Fruit fly (Drosophila melanogaster) whole organism, prepupa: ENCODE data around the gene CG3402.

Source experiments
- Blimp-1 ChIP-seq: fragments of 200-800 bp; sonication (Bioruptor generic); optimal IDR thresholded peaks from 3 replicates; lab custom pipeline; 2017; ENCODE audit warnings: missing biosample characterization, missing genetic modification characterization, mild to moderate bottlenecking, moderate library complexity, missing genetic modification reagents
- CG10631 ChIP-seq: fragments of 200-800 bp; sonication (Bioruptor generic); optimal IDR thresholded peaks from 2 replicates; lab custom pipeline; 2016; ENCODE audit warnings: missing biosample characterization, missing genetic modification characterization
- CG11294 ChIP-seq: fragments of 200-800 bp; sonication (Bioruptor generic); IDR thresholded peaks from 2 replicates; pipeline ENCODE4 v1.3.6; 2022; ENCODE audit warnings: missing biosample characterization, missing genetic modification characterization
- CG11902 ChIP-seq: fragments of 200-800 bp; sonication (Bioruptor generic); optimal IDR thresholded peaks from 3 replicates; lab custom pipeline; 2016; ENCODE audit warnings: missing biosample characterization, missing genetic modification characterization
- CG15336 ChIP-seq: fragments of 200-800 bp; sonication (Bioruptor generic); IDR thresholded peaks from 2 replicates; pipeline ENCODE4 v1.3.6; 2022; ENCODE audit warnings: missing biosample characterization, missing genetic modification characterization
- CG1621 ChIP-seq: fragments of 200-800 bp; sonication (Bioruptor generic); optimal IDR thresholded peaks from 3 replicates; lab custom pipeline; 2018; ENCODE audit warnings: missing biosample characterization, mild to moderate bottlenecking, missing genetic modification characterization
- CG16779 ChIP-seq: fragments of 200-800 bp; sonication (Bioruptor generic); optimal IDR thresholded peaks from 3 replicates; lab custom pipeline; 2017; ENCODE audit warnings: missing biosample characterization, mild to moderate bottlenecking, missing genetic modification characterization
- CG31627 ChIP-seq: fragments of 200-800 bp; sonication (Bioruptor generic); optimal IDR thresholded peaks from 3 replicates; lab custom pipeline; 2016; ENCODE audit warnings: missing biosample characterization, missing genetic modification characterization
- CG34406 ChIP-seq: fragments of 200-800 bp; sonication (Bioruptor generic); optimal IDR thresholded peaks from 3 replicates; lab custom pipeline; 2016; ENCODE audit warnings: missing biosample characterization, missing genetic modification characterization
- CG3919 ChIP-seq: fragments of 200-800 bp; sonication (Bioruptor generic); optimal IDR thresholded peaks from 3 replicates; lab custom pipeline; 2016; ENCODE audit warnings: missing biosample characterization, missing genetic modification characterization
- CG6163 ChIP-seq: fragments of 200-800 bp; sonication (Bioruptor generic); IDR thresholded peaks from 3 replicates; pipeline ENCODE4 v1.3.6; 2022; ENCODE audit warnings: missing biosample characterization, missing genetic modification characterization
- CG6276 ChIP-seq: fragments of 200-800 bp; sonication (Bioruptor generic); optimal IDR thresholded peaks from 2 replicates; lab custom pipeline; 2017; ENCODE audit warnings: missing biosample characterization, mild to moderate bottlenecking, missing genetic modification characterization
- CG6792 ChIP-seq: fragments of 200-800 bp; sonication (Bioruptor generic); optimal IDR thresholded peaks from 3 replicates; lab custom pipeline; 2016; ENCODE audit warnings: missing biosample characterization, missing genetic modification characterization
- CG6808 ChIP-seq: fragments of 200-800 bp; sonication (Bioruptor generic); optimal IDR thresholded peaks from 3 replicates; lab custom pipeline; 2017; ENCODE audit warnings: missing biosample characterization, missing genetic modification characterization, mild to moderate bottlenecking, moderate library complexity, missing genetic modification reagents
- CG6854 ChIP-seq: fragments of 200-800 bp; sonication (Bioruptor generic); optimal IDR thresholded peaks from 2 replicates; lab custom pipeline; 2017; ENCODE audit warnings: missing biosample characterization, mild to moderate bottlenecking, missing genetic modification characterization
- CG7368 ChIP-seq: fragments of 200-800 bp; sonication (Bioruptor generic); optimal IDR thresholded peaks from 3 replicates; lab custom pipeline; 2016; ENCODE audit warnings: missing biosample characterization, missing genetic modification characterization
- CG8119 ChIP-seq: fragments of 200-800 bp; sonication (Bioruptor generic); IDR thresholded peaks from 3 replicates; pipeline ENCODE4 v1.3.6; 2022; ENCODE audit warnings: missing biosample characterization, missing genetic modification characterization
- CG8319 ChIP-seq: fragments of 200-800 bp; sonication (Bioruptor generic); optimal IDR thresholded peaks from 3 replicates; lab custom pipeline; 2016; ENCODE audit warnings: missing biosample characterization, missing genetic modification characterization
- CG8632 ChIP-seq: fragments of 200-800 bp; sonication (Bioruptor generic); optimal IDR thresholded peaks from 3 replicates; lab custom pipeline; 2016; ENCODE audit warnings: missing biosample characterization, missing genetic modification characterization
- CG9139 ChIP-seq: fragments of 200-800 bp; sonication (Bioruptor generic); optimal IDR thresholded peaks from 3 replicates; lab custom pipeline; 2017; ENCODE audit warnings: missing biosample characterization, mild to moderate bottlenecking, missing genetic modification characterization
- Eip75B ChIP-seq: fragments of 200-800 bp; sonication (Bioruptor generic); optimal IDR thresholded peaks from 3 replicates; lab custom pipeline; 2016; ENCODE audit warnings: missing biosample characterization, missing genetic modification characterization
- Eip78C ChIP-seq: fragments of 200-800 bp; sonication (Bioruptor generic); peaks from one replicate; lab custom pipeline; 2016; ENCODE audit warnings: missing biosample characterization, missing genetic modification characterization
- Eip93F ChIP-seq: fragments of 200-800 bp; sonication (Bioruptor generic); optimal IDR thresholded peaks from 2 replicates; lab custom pipeline; 2016; ENCODE audit warnings: missing biosample characterization, mild to moderate bottlenecking, missing genetic modification characterization
- Ets21C ChIP-seq: fragments of 200-800 bp; sonication (Bioruptor generic); optimal IDR thresholded peaks from 3 replicates; lab custom pipeline; 2016; ENCODE audit warnings: missing biosample characterization, missing genetic modification characterization
- Ets96B ChIP-seq: fragments of 200-800 bp; optimal IDR thresholded peaks from 2 replicates; lab custom pipeline; 2019; ENCODE audit warnings: missing biosample characterization, mild to moderate bottlenecking, missing genetic modification characterization, moderate library complexity
- Gug ChIP-seq: fragments of 200-800 bp; sonication (Bioruptor generic); IDR thresholded peaks from 2 replicates; pipeline ENCODE4 v1.3.6; 2022; ENCODE audit warnings: missing biosample characterization, missing genetic modification characterization
- Hr38 ChIP-seq: sonication (Bioruptor generic); optimal IDR thresholded peaks from 2 replicates; lab custom pipeline; 2016; ENCODE audit warnings: missing biosample characterization, missing genetic modification characterization
- Hr39 ChIP-seq: fragments of 200-800 bp; sonication (Bioruptor generic); optimal IDR thresholded peaks from 2 replicates; lab custom pipeline; 2016; ENCODE audit warnings: missing biosample characterization, missing genetic modification characterization
- Hr4 ChIP-seq: fragments of 200-800 bp; sonication (Bioruptor generic); optimal IDR thresholded peaks from 3 replicates; lab custom pipeline; 2016; ENCODE audit warnings: missing biosample characterization, missing genetic modification characterization
- Lpt ChIP-seq: fragments of 200-800 bp; sonication (Bioruptor generic); optimal IDR thresholded peaks from 3 replicates; lab custom pipeline; 2016; ENCODE audit warnings: missing biosample characterization, missing genetic modification characterization
- Met ChIP-seq: fragments of 200-800 bp; sonication (Bioruptor generic); optimal IDR thresholded peaks from 3 replicates; lab custom pipeline; 2016; ENCODE audit warnings: missing biosample characterization, missing genetic modification characterization
- Smox ChIP-seq: fragments of 200-800 bp; sonication (Bioruptor generic); optimal IDR thresholded peaks from 3 replicates; lab custom pipeline; 2016; ENCODE audit warnings: missing biosample characterization, missing genetic modification characterization
- Sox15 ChIP-seq: fragments of 200-800 bp; sonication (Bioruptor generic); optimal IDR thresholded peaks from 3 replicates; lab custom pipeline; 2016; ENCODE audit warnings: missing biosample characterization, missing genetic modification characterization
- achi ChIP-seq: fragments of 200-800 bp; sonication (Bioruptor generic); optimal IDR thresholded peaks from 3 replicates; lab custom pipeline; 2016; ENCODE audit warnings: missing biosample characterization, missing genetic modification characterization
- cyc ChIP-seq: fragments of 200-800 bp; sonication (Bioruptor generic); optimal IDR thresholded peaks from 3 replicates; lab custom pipeline; 2016; ENCODE audit warnings: missing biosample characterization, missing genetic modification characterization
- dsx ChIP-seq: fragments of 200-800 bp; optimal IDR thresholded peaks from 3 replicates; lab custom pipeline; 2019; ENCODE audit warnings: missing biosample characterization, mild to moderate bottlenecking, missing genetic modification characterization, moderate library complexity; ENCODE audit not compliant: poor library complexity, severe bottlenecking
- eg ChIP-seq: fragments of 200-800 bp; sonication (Bioruptor generic); IDR thresholded peaks from 3 replicates; pipeline ENCODE4 v1.3.6; 2022; ENCODE audit warnings: missing biosample characterization, missing genetic modification characterization
- esn ChIP-seq: fragments of 200-800 bp; sonication (Bioruptor generic); optimal IDR thresholded peaks from 2 replicates; lab custom pipeline; 2016; ENCODE audit warnings: missing biosample characterization, mild to moderate bottlenecking, missing genetic modification characterization, moderate library complexity
- fd85E ChIP-seq: fragments of 200-800 bp; sonication (Bioruptor generic); optimal IDR thresholded peaks from 3 replicates; lab custom pipeline; 2016; ENCODE audit warnings: missing biosample characterization, missing genetic modification characterization
- fkh ChIP-seq: fragments of 200-800 bp; sonication (Bioruptor generic); optimal IDR thresholded peaks from 3 replicates; lab custom pipeline; 2017; ENCODE audit warnings: missing biosample characterization, mild to moderate bottlenecking, missing genetic modification characterization, moderate library complexity
- lz ChIP-seq: fragments of 200-800 bp; sonication (Bioruptor generic); optimal IDR thresholded peaks from 3 replicates; lab custom pipeline; 2016; ENCODE audit warnings: missing biosample characterization, missing genetic modification characterization
- net ChIP-seq: fragments of 200-800 bp; sonication (Bioruptor generic); optimal IDR thresholded peaks from 3 replicates; lab custom pipeline; 2016; ENCODE audit warnings: missing biosample characterization, missing genetic modification characterization
- pdm3 ChIP-seq: fragments of 200-800 bp; sonication (Bioruptor generic); optimal IDR thresholded peaks from 3 replicates; lab custom pipeline; 2016; ENCODE audit warnings: missing biosample characterization, missing genetic modification characterization
- salr ChIP-seq, 2 experiments: fragments of 200-800 bp; sonication (Bioruptor generic); optimal IDR thresholded peaks; 3 replicates each; lab custom pipeline; 2016 to 2018; ENCODE audit warnings: missing biosample characterization in 2 of 2, missing genetic modification characterization in 2 of 2, mild to moderate bottlenecking in 1 of 2
- spab ChIP-seq: fragments of 200-800 bp; sonication (Bioruptor generic); optimal IDR thresholded peaks from 2 replicates; lab custom pipeline; 2017; ENCODE audit warnings: missing biosample characterization, mild to moderate bottlenecking, missing genetic modification characterization, missing genetic modification reagents
- ss ChIP-seq, 2 experiments: fragments of 200-800 bp; sonication (Bioruptor generic); optimal IDR thresholded peaks; 2 replicates in 1 of 2; 3 replicates in 1 of 2; lab custom pipeline; 2017 to 2018; ENCODE audit warnings: mild to moderate bottlenecking in 2 of 2, missing biosample characterization in 2 of 2, missing genetic modification characterization in 2 of 2, moderate library complexity in 1 of 2
- svp ChIP-seq: fragments of 200-800 bp; sonication (Bioruptor generic); peaks from one replicate; lab custom pipeline; 2016; ENCODE audit warnings: missing biosample characterization, missing genetic modification characterization
- vri ChIP-seq: fragments of 200-800 bp; sonication (Bioruptor generic); optimal IDR thresholded peaks from 3 replicates; lab custom pipeline; 2016; ENCODE audit warnings: missing biosample characterization, mild to moderate bottlenecking, missing genetic modification characterization

The CG3402 gene

dm6 chr3L:641436-641835 is 11.2 kb downstream of the CG3402 start:
- 0 out of 3 replicates have a peak, but pooled peaks have one; percentile 38 for TF ChIP-seq eg (GFP tag; lab: Robert Waterston, UW)
- 0 out of 3 replicates have a peak, but pooled peaks have one; percentile 23 for TF ChIP-seq CG8119 (GFP tag; lab: Robert Waterston, UW)
- TF ChIP-seq CG3919 (GFP tag; lab: Kevin White, UChicago): no peak

- peak; percentile 88 for TF ChIP-seq dsx (GFP tag; lab: Kevin White, UChicago)
- TF ChIP-seq CG6854 (GFP tag; lab: Kevin White, UChicago): peak; percentile 87
- TF ChIP-seq eg (GFP tag; lab: Robert Waterston, UW): peak; percentile 84
- peak; percentile 82 for TF ChIP-seq CG16779 (tag; lab: Kevin White, UChicago)
- TF ChIP-seq CG15336 (GFP tag; lab: Robert Waterston, UW): peak; percentile 87
- peak; percentile 92 for TF ChIP-seq CG6163
- peak; percentile 89 for TF ChIP-seq CG10631
- peak; percentile 89 to 91 for TF ChIP-seq ss (GFP tag; optimal IDR thresholded peaks at IDR 0.05; lab: Kevin White, UChicago)
- peak; percentile 92 for TF ChIP-seq Lpt (GFP tag; lab: Kevin White, UChicago)
- peak; percentile 98 for TF ChIP-seq Eip78C
- peak; percentile 94 for TF ChIP-seq vri (GFP tag; lab: Kevin White, UChicago)
- peak; percentile 49 for TF ChIP-seq CG11294 (GFP tag; lab: Robert Waterston, UW)
- TF ChIP-seq salr (GFP tag; optimal IDR thresholded peaks at IDR 0.05; lab: Kevin White, UChicago): peak; percentile 89
- TF ChIP-seq Ets96B (tag; lab: Kevin White, UChicago): peak; percentile 91
- TF ChIP-seq CG7368 (GFP tag; lab: Kevin White, UChicago): peak; percentile 91
- peak; percentile 89 for TF ChIP-seq spab (GFP tag; lab: Kevin White, UChicago)
- peak; percentile 90 for TF ChIP-seq CG9139 (GFP tag; lab: Kevin White, UChicago)
- TF ChIP-seq cyc: peak; percentile 95
- peak; percentile 95 for TF ChIP-seq CG3919 (GFP tag; lab: Kevin White, UChicago)
- TF ChIP-seq CG6792: peak; percentile 94
- TF ChIP-seq achi (GFP tag; lab: Kevin White, UChicago): peak; percentile 92
- peak; percentile 95 for TF ChIP-seq Met (GFP tag; lab: Kevin White, UChicago)
- peak; percentile 95 for TF ChIP-seq lz (GFP tag; lab: Kevin White, UChicago)
- TF ChIP-seq CG8632 (GFP tag; lab: Kevin White, UChicago): peak; percentile 90
- TF ChIP-seq CG6276 (GFP tag; lab: Kevin White, UChicago): peak; percentile 82
- no peak for TF ChIP-seq Hr38 (GFP tag; lab: Kevin White, UChicago)
- peak; percentile 23 for TF ChIP-seq fkh (GFP tag; lab: Kevin White, UChicago)
- peak; percentile 87 for TF ChIP-seq Hr4 (GFP tag; lab: Kevin White, UChicago)
- TF ChIP-seq CG31627 (GFP tag; lab: Kevin White, UChicago): peak; percentile 95
- TF ChIP-seq esn (GFP tag; lab: Kevin White, UChicago): peak; percentile 97
- peak; percentile 93 for TF ChIP-seq Ets21C (GFP tag; lab: Kevin White, UChicago)
- peak; percentile 87 for TF ChIP-seq CG11902 (GFP tag; lab: Kevin White, UChicago)
- TF ChIP-seq Sox15 (GFP tag; lab: Kevin White, UChicago): peak; percentile 87
- peak; percentile 90 for TF ChIP-seq CG34406 (GFP tag; lab: Kevin White, UChicago)
- peak; percentile 87 for TF ChIP-seq CG8319 (GFP tag; lab: Kevin White, UChicago)
- TF ChIP-seq CG1621: peak; percentile 92
- peak; percentile 86 for TF ChIP-seq CG8119 (GFP tag; lab: Robert Waterston, UW)
- TF ChIP-seq pdm3: peak; percentile 93
- TF ChIP-seq Blimp-1 (GFP tag; lab: Kevin White, UChicago): peak; percentile 80
- peak; percentile 77 for TF ChIP-seq Gug (GFP tag; lab: Robert Waterston, UW)
- peak; percentile 80 for TF ChIP-seq Eip93F (GFP tag; lab: Kevin White, UChicago)
- TF ChIP-seq fd85E (GFP tag; lab: Kevin White, UChicago): peak; percentile 78
- peak; percentile 93 for TF ChIP-seq Eip75B
- TF ChIP-seq Hr39: peak; percentile 95
- TF ChIP-seq svp (GFP tag; lab: Kevin White, UChicago): peak; percentile 98
- peak; percentile 94 for TF ChIP-seq Smox (GFP tag; lab: Kevin White, UChicago)
- peak; percentile 90 for TF ChIP-seq net (GFP tag; lab: Kevin White, UChicago)
- peak; percentile 92 for TF ChIP-seq CG6808
Observed at dm6 chr3L:640324-640974, 12.2 kb downstream of the CG3402 start.
